Fruit fly (Drosophila melanogaster) whole organism, embryonic: ENCODE data around the gene Wee1.

Experiments used
- Bdp1 ChIP-seq: fragments of 200-800 bp; sonication (Bioruptor generic); optimal IDR thresholded peaks from 3 replicates; lab custom pipeline; 2016; ENCODE audit warnings: missing biosample characterization, missing genetic modification characterization
- BtbVII ChIP-seq: fragments of 200-800 bp; sonication (Bioruptor generic); optimal IDR thresholded peaks from 3 replicates; lab custom pipeline; 2017; ENCODE audit warnings: missing biosample characterization, mild to moderate bottlenecking, missing genetic modification characterization
- CG1024 ChIP-seq: fragments of 200-800 bp; sonication (Bioruptor generic); IDR thresholded peaks from 2 replicates; pipeline ENCODE4 v1.3.6; 2022; ENCODE audit warnings: missing biosample characterization, missing genetic modification characterization
- CG11398 ChIP-seq: fragments of 200-800 bp; sonication (Bioruptor generic); optimal IDR thresholded peaks from 2 replicates; lab custom pipeline; 2016; ENCODE audit warnings: missing biosample characterization, missing genetic modification characterization
- CG11696 ChIP-seq: fragments of 200-800 bp; sonication (Bioruptor generic); IDR thresholded peaks from 2 replicates; pipeline ENCODE4 v1.3.6; 2022; ENCODE audit warnings: missing biosample characterization, missing genetic modification characterization
- CG12104 ChIP-seq: fragments of 200-800 bp; sonication (Bioruptor generic); optimal IDR thresholded peaks from 3 replicates; lab custom pipeline; 2016; ENCODE audit warnings: missing biosample characterization, missing genetic modification characterization
- CG12299 ChIP-seq: fragments of 200-800 bp; sonication (Bioruptor generic); optimal IDR thresholded peaks from 2 replicates; lab custom pipeline; 2018; ENCODE audit warnings: missing biosample characterization, mild to moderate bottlenecking, missing genetic modification characterization
- CG13287 ChIP-seq: fragments of 200-800 bp; sonication (Bioruptor generic); IDR thresholded peaks from 2 replicates; pipeline ENCODE4 v1.3.6; 2022; ENCODE audit warnings: missing biosample characterization, missing genetic modification characterization; ENCODE audit not compliant: partially characterized antibody
- CG15011 ChIP-seq: fragments of 200-800 bp; sonication (Bioruptor generic); optimal IDR thresholded peaks from 3 replicates; lab custom pipeline; 2018; ENCODE audit warnings: missing biosample characterization, mild to moderate bottlenecking, missing genetic modification characterization
- CG15479 ChIP-seq: fragments of 200-800 bp; sonication (Bioruptor generic); optimal IDR thresholded peaks from 3 replicates; lab custom pipeline; 2019; ENCODE audit warnings: missing biosample characterization, mild to moderate bottlenecking, missing genetic modification characterization, moderate library complexity
- CG17612 ChIP-seq: fragments of 200-800 bp; sonication (Bioruptor generic); IDR thresholded peaks from 2 replicates; pipeline ENCODE4 v1.3.6; 2022; ENCODE audit warnings: missing biosample characterization, missing genetic modification characterization
- CG18619 ChIP-seq: fragments of 200-800 bp; sonication (Bioruptor generic); optimal IDR thresholded peaks from 3 replicates; lab custom pipeline; 2017; ENCODE audit warnings: missing biosample characterization, mild to moderate bottlenecking, missing genetic modification characterization
- CG34224 ChIP-seq: fragments of 200-800 bp; sonication (Bioruptor generic); IDR thresholded peaks from 3 replicates; pipeline ENCODE4 v1.3.6; 2022; ENCODE audit warnings: missing biosample characterization, missing genetic modification characterization; ENCODE audit not compliant: partially characterized antibody
- CG4328 ChIP-seq: fragments of 200-800 bp; sonication (Bioruptor generic); optimal IDR thresholded peaks from 3 replicates; lab custom pipeline; 2017; ENCODE audit warnings: missing biosample characterization, missing genetic modification reagents, missing genetic modification characterization
- CG4617 ChIP-seq: fragments of 200-800 bp; sonication (Bioruptor generic); optimal IDR thresholded peaks from 3 replicates; lab custom pipeline; 2016; ENCODE audit warnings: missing biosample characterization, missing genetic modification characterization, borderline replicate concordance
- CG4707 ChIP-seq: fragments of 200-800 bp; sonication (Bioruptor generic); optimal IDR thresholded peaks from 2 replicates; lab custom pipeline; 2018; ENCODE audit warnings: missing biosample characterization, mild to moderate bottlenecking, missing genetic modification characterization, moderate library complexity
- CG4854 ChIP-seq: fragments of 200-800 bp; sonication (Bioruptor generic); optimal IDR thresholded peaks from 2 replicates; lab custom pipeline; 2016; ENCODE audit warnings: missing biosample characterization, missing genetic modification characterization, inconsistent platforms
- CG5180 ChIP-seq: fragments of 200-800 bp; sonication (Bioruptor generic); optimal IDR thresholded peaks from 3 replicates; lab custom pipeline; 2017; ENCODE audit warnings: missing biosample characterization, missing genetic modification characterization, mild to moderate bottlenecking, moderate library complexity, missing genetic modification reagents
- CG5245 ChIP-seq: fragments of 200-800 bp; sonication (Bioruptor generic); optimal IDR thresholded peaks from 3 replicates; lab custom pipeline; 2016; ENCODE audit warnings: missing biosample characterization, missing genetic modification characterization
- CG7786 ChIP-seq: fragments of 200-800 bp; sonication (Bioruptor generic); optimal IDR thresholded peaks from 2 replicates; lab custom pipeline; 2016; ENCODE audit warnings: missing biosample characterization, missing genetic modification characterization
- Dp ChIP-seq: fragments of 200-800 bp; sonication (Bioruptor generic); optimal IDR thresholded peaks from 2 replicates; lab custom pipeline; 2018; ENCODE audit warnings: missing biosample characterization, mild to moderate bottlenecking, missing genetic modification characterization, moderate library complexity
- E2f1 ChIP-seq: fragments of 200-800 bp; sonication (Bioruptor generic); IDR thresholded peaks from 2 replicates; pipeline ENCODE4 v1.3.6; 2022; ENCODE audit warnings: missing biosample characterization, missing genetic modification characterization
- Hmr ChIP-seq: fragments of 200-800 bp; sonication (Bioruptor generic); optimal IDR thresholded peaks from 3 replicates; lab custom pipeline; 2017; ENCODE audit warnings: mild to moderate bottlenecking, missing biosample characterization, missing genetic modification reagents, missing genetic modification characterization
- Lpt ChIP-seq: fragments of >200 bp; optimal IDR thresholded peaks from 2 replicates; lab custom pipeline; 2018; ENCODE audit warnings: missing biosample characterization, missing genetic modification characterization
- Mad ChIP-seq: fragments of 200-800 bp; sonication (Bioruptor generic); optimal IDR thresholded peaks from 2 replicates; lab custom pipeline; 2016; ENCODE audit warnings: missing biosample characterization, missing genetic modification characterization
- Med ChIP-seq: fragments of 200-800 bp; sonication (Bioruptor generic); peaks from one replicate; lab custom pipeline; 2016; ENCODE audit warnings: missing biosample characterization, missing genetic modification characterization, mild to moderate bottlenecking, inconsistent platforms, moderate library complexity
- NC2α ChIP-seq: fragments of 200-800 bp; sonication (Bioruptor generic); optimal IDR thresholded peaks from 2 replicates; lab custom pipeline; 2016; ENCODE audit warnings: missing biosample characterization, missing genetic modification characterization
- Neu2 ChIP-seq: fragments of 200-800 bp; sonication (Bioruptor generic); optimal IDR thresholded peaks from 3 replicates; lab custom pipeline; 2016; ENCODE audit warnings: missing biosample characterization, missing genetic modification characterization, borderline replicate concordance
- Nf-YB ChIP-seq: fragments of 200-800 bp; sonication (Bioruptor generic); optimal IDR thresholded peaks from 3 replicates; lab custom pipeline; 2019; ENCODE audit warnings: missing biosample characterization, mild to moderate bottlenecking, missing genetic modification characterization, moderate library complexity
- Opbp ChIP-seq: fragments of 200-800 bp; sonication (Bioruptor generic); IDR thresholded peaks from 3 replicates; pipeline ENCODE4 v1.3.6; 2022; ENCODE audit warnings: missing biosample characterization, missing genetic modification characterization; ENCODE audit not compliant: partially characterized antibody
- Ptx1 ChIP-seq: fragments of 200-800 bp; sonication (Bioruptor generic); IDR thresholded peaks from 2 replicates; pipeline ENCODE4 v1.3.6; 2022; ENCODE audit warnings: missing biosample characterization, missing genetic modification characterization
- YL-1 ChIP-seq: fragments of 200-800 bp; sonication (Bioruptor generic); optimal IDR thresholded peaks from 3 replicates; lab custom pipeline; 2017; ENCODE audit warnings: missing biosample characterization, mild to moderate bottlenecking, missing genetic modification characterization
- br ChIP-seq: fragments of >200 bp; optimal IDR thresholded peaks from 2 replicates; lab custom pipeline; 2017
- dysf ChIP-seq: fragments of 200-800 bp; sonication (Bioruptor generic); IDR thresholded peaks from 3 replicates; pipeline ENCODE4 v1.3.6; 2022; ENCODE audit warnings: missing biosample characterization, missing genetic modification characterization
- fu2 ChIP-seq: fragments of 200-800 bp; sonication (Bioruptor generic); optimal IDR thresholded peaks from 2 replicates; lab custom pipeline; 2016; ENCODE audit warnings: missing biosample characterization, missing genetic modification characterization
- grn ChIP-seq: fragments of 200-800 bp; sonication (Bioruptor generic); optimal IDR thresholded peaks from 3 replicates; lab custom pipeline; 2017; ENCODE audit warnings: missing biosample characterization, missing genetic modification characterization
- her ChIP-seq: fragments of 200-800 bp; sonication (Bioruptor generic); optimal IDR thresholded peaks from 2 replicates; lab custom pipeline; 2016; ENCODE audit warnings: missing biosample characterization, missing genetic modification characterization
- jing ChIP-seq: fragments of 200-800 bp; sonication (Bioruptor generic); optimal IDR thresholded peaks from 2 replicates; lab custom pipeline; 2018; ENCODE audit warnings: missing biosample characterization, mild to moderate bottlenecking, missing genetic modification characterization
- jumu ChIP-seq: fragments of 200-800 bp; sonication (Bioruptor generic); optimal IDR thresholded peaks from 3 replicates; lab custom pipeline; 2016; ENCODE audit warnings: missing biosample characterization, missing genetic modification characterization
- kay ChIP-seq: fragments of 200-800 bp; sonication (Bioruptor generic); optimal IDR thresholded peaks from 2 replicates; lab custom pipeline; 2016; ENCODE audit warnings: missing biosample characterization, missing genetic modification characterization
- luna ChIP-seq: fragments of 200-800 bp; sonication (Bioruptor generic); optimal IDR thresholded peaks from 2 replicates; lab custom pipeline; 2016; ENCODE audit warnings: missing biosample characterization, missing genetic modification characterization
- mirr ChIP-seq: fragments of 200-800 bp; sonication (Bioruptor generic); optimal IDR thresholded peaks from 3 replicates; lab custom pipeline; 2018; ENCODE audit warnings: missing biosample characterization, mild to moderate bottlenecking, missing genetic modification characterization
- pan ChIP-seq, 4 experiments: fragments of >200 bp in 3 of 4; fragments of 200-800 bp in 1 of 4; sonication (Bioruptor generic) in 1 of 4; optimal IDR thresholded peaks in 3 of 4; IDR thresholded peaks in 1 of 4; 2 replicates each; pipeline versions ENCODE4 v1.3.6 to Lab custom; 2017 to 2022; ENCODE audit warnings: missing biosample characterization in 2 of 4, missing genetic modification characterization in 2 of 4, mixed read lengths in 1 of 4
- psq ChIP-seq: fragments of 200-800 bp; sonication (Bioruptor generic); optimal IDR thresholded peaks from 2 replicates; lab custom pipeline; 2017; ENCODE audit warnings: missing biosample characterization, missing genetic modification characterization
- rib ChIP-seq: fragments of 200-800 bp; sonication (Bioruptor generic); IDR thresholded peaks from 2 replicates; pipeline ENCODE4 v1.3.6; 2022; ENCODE audit warnings: missing biosample characterization, missing genetic modification characterization
- scrt ChIP-seq: fragments of 200-800 bp; sonication (Bioruptor generic); optimal IDR thresholded peaks from 2 replicates; lab custom pipeline; 2018; ENCODE audit warnings: missing biosample characterization, mild to moderate bottlenecking, missing genetic modification characterization, moderate library complexity
- sd ChIP-seq: fragments of 200-800 bp; sonication (Bioruptor generic); optimal IDR thresholded peaks from 3 replicates; lab custom pipeline; 2018; ENCODE audit warnings: missing biosample characterization, mild to moderate bottlenecking, missing genetic modification characterization, moderate library complexity
- slp2 ChIP-seq: fragments of 200-800 bp; sonication (Bioruptor generic); optimal IDR thresholded peaks from 2 replicates; lab custom pipeline; 2016; ENCODE audit warnings: missing biosample characterization, missing genetic modification characterization
- tio ChIP-seq: fragments of 200-800 bp; sonication (Bioruptor generic); optimal IDR thresholded peaks from 2 replicates; lab custom pipeline; 2017; ENCODE audit warnings: missing biosample characterization, missing genetic modification characterization, inconsistent platforms
- toy ChIP-seq: fragments of 200-800 bp; sonication (Bioruptor generic); IDR thresholded peaks from 2 replicates; pipeline ENCODE4 v1.3.6; 2022; ENCODE audit warnings: missing biosample characterization, missing genetic modification characterization

The Wee1 gene

dm6 chr2L:6919850-6920660, 6.1 kb upstream of the Wee1 start, which contains the start of gene x16 (continued):
- TF ChIP-seq Nf-YB (no peak), psq (GFP tag; lab: Kevin White, UChicago) (no peak), CG11398 (no peak), CG7786 (GFP tag; lab: Kevin White, UChicago) (no peak), rib (GFP tag; lab: Robert Waterston, UW) (no peak), CG15011 (GFP tag; lab: Kevin White, UChicago) (no peak), her (GFP tag; lab: Kevin White, UChicago) (no peak), YL-1 (GFP tag; lab: Kevin White, UChicago) (no peak), CG12104 (GFP tag; lab: Kevin White, UChicago) (no peak), CG34224 (no peak), Lpt (GFP tag; lab: Kevin White, UChicago) (no peak), Opbp (no peak), pan (optimal IDR thresholded peaks at IDR 0.05; lab: Kevin White, UChicago) (no peak), pan (GFP tag; optimal IDR thresholded peaks at IDR 0.05 in 1 of 2, IDR thresholded peaks at IDR 0.05 in 1 of 2) (no peak), Neu2 (GFP tag; lab: Kevin White, UChicago) (no peak), BtbVII (GFP tag; lab: Kevin White, UChicago) (no peak), sd (tag; lab: Kevin White, UChicago) (no peak), CG13287 (GFP tag; lab: Robert Waterston, UW) (no peak), CG5245 (GFP tag; lab: Kevin White, UChicago) (no peak), CG4617 (peak; percentile 45), CG17612 (no peak), E2f1 (no peak), jumu (GFP tag; lab: Kevin White, UChicago) (no peak), CG18619 (no peak), tio (GFP tag; lab: Kevin White, UChicago) (no peak), Dp (GFP tag; lab: Kevin White, UChicago) (peak; percentile 51), Mad (no peak), Bdp1 (GFP tag; lab: Kevin White, UChicago) (no peak), Med (GFP tag; lab: Kevin White, UChicago) (peak; percentile 10), Hmr (GFP tag; lab: Kevin White, UChicago) (no peak), dysf (GFP tag; lab: Robert Waterston, UW) (no peak), CG1024 (GFP tag; lab: Robert Waterston, UW) (no peak), br (no peak), fu2 (peak; percentile 8), luna (no peak), CG12299 (tag; lab: Kevin White, UChicago) (no peak), CG4707 (GFP tag; lab: Kevin White, UChicago) (no peak), NC2α (GFP tag; lab: Kevin White, UChicago) (no peak), scrt (GFP tag; lab: Kevin White, UChicago) (no peak), Ptx1 (GFP tag; lab: Robert Waterston, UW) (no peak), slp2 (GFP tag; lab: Kevin White, UChicago) (no peak), CG4328 (no peak), CG4854 (no peak), toy (GFP tag; lab: Robert Waterston, UW) (no peak), mirr (GFP tag; lab: Kevin White, UChicago) (no peak), jing (no peak), grn (GFP tag; lab: Kevin White, UChicago) (no peak), CG15479 (GFP tag; lab: Kevin White, UChicago) (no peak), kay (GFP tag; lab: Kevin White, UChicago) (no peak), CG11696 (GFP tag; lab: Robert Waterston, UW) (no peak), CG5180 (GFP tag; lab: Kevin White, UChicago) (no peak)
